Worm (Caenorhabditis elegans): ENCODE measurements around the gene Y39E4B.5.

- TF ChIP-seq nhr-77 (tag; optimal IDR thresholded peaks at IDR 0.05) (no peak), fos-1 (tag; optimal IDR thresholded peaks at IDR 0.05) (no peak), fkh-10 (GFP tag; optimal IDR thresholded peaks at IDR 0.05) (no peak), zag-1 (tag; optimal IDR thresholded peaks at IDR 0.05) (no peak), nhr-237 (tag; optimal IDR thresholded peaks at IDR 0.05) (no peak), ZK546.5 (tag; optimal IDR thresholded peaks at IDR 0.05) (no peak), nfya-1 (tag; optimal IDR thresholded peaks at IDR 0.05; ENCODE audit: insufficient read depth) (no peak), ceh-82 (tag; optimal IDR thresholded peaks at IDR 0.05) (no peak), nhr-76 (tag; optimal IDR thresholded peaks at IDR 0.05) (no peak)
These were observed 39.3 kb downstream of the Y39E4B.5 start for ce11 chrIII:13208978-13209377.
